Fruit fly (Drosophila melanogaster) whole organism, embryonic: ENCODE measurements around the gene CG10801.

Experiments used
- Ada2b ChIP-seq: fragments of 200-800 bp; sonication (Bioruptor generic); IDR thresholded peaks from 2 replicates; pipeline ENCODE4 v1.3.6; 2022; ENCODE audit warnings: missing biosample characterization, missing genetic modification characterization
- Atf-2 ChIP-seq: fragments of 200-800 bp; sonication (Bioruptor generic); optimal IDR thresholded peaks from 2 replicates; lab custom pipeline; 2016; ENCODE audit warnings: missing biosample characterization, missing genetic modification characterization
- CG10321 ChIP-seq: fragments of 200-800 bp; sonication (Bioruptor generic); IDR thresholded peaks from 2 replicates; pipeline ENCODE4 v1.3.6; 2022; ENCODE audit warnings: missing biosample characterization, missing genetic modification characterization
- CG17328 ChIP-seq: fragments of 200-800 bp; sonication (Bioruptor generic); IDR thresholded peaks from 2 replicates; pipeline ENCODE4 v1.3.6; 2022; ENCODE audit warnings: missing biosample characterization, missing genetic modification characterization
- CG18476 ChIP-seq: fragments of 200-800 bp; sonication (Bioruptor generic); optimal IDR thresholded peaks from 2 replicates; lab custom pipeline; 2016; ENCODE audit warnings: missing biosample characterization, mild to moderate bottlenecking, missing genetic modification characterization
- CG30403 ChIP-seq: fragments of 200-800 bp; sonication (Bioruptor generic); optimal IDR thresholded peaks from 3 replicates; lab custom pipeline; 2016; ENCODE audit warnings: missing biosample characterization, missing genetic modification characterization
- CG3838 ChIP-seq: fragments of 200-800 bp; sonication (Bioruptor generic); optimal IDR thresholded peaks from 3 replicates; lab custom pipeline; 2016; ENCODE audit warnings: missing biosample characterization, missing genetic modification characterization
- CG3995 ChIP-seq: fragments of 200-800 bp; sonication (Bioruptor generic); optimal IDR thresholded peaks from 3 replicates; lab custom pipeline; 2016; ENCODE audit warnings: missing biosample characterization, missing genetic modification characterization
- CG43689 ChIP-seq: fragments of 200-800 bp; sonication (Bioruptor generic); IDR thresholded peaks from 2 replicates; pipeline ENCODE4 v1.3.6; 2022; ENCODE audit warnings: missing biosample characterization, missing genetic modification characterization
- CG4854 ChIP-seq: fragments of 200-800 bp; sonication (Bioruptor generic); optimal IDR thresholded peaks from 2 replicates; lab custom pipeline; 2016; ENCODE audit warnings: missing biosample characterization, missing genetic modification characterization, inconsistent platforms
- CG6272 ChIP-seq: fragments of 200-800 bp; sonication (Bioruptor generic); IDR thresholded peaks from 2 replicates; pipeline ENCODE4 v1.3.6; 2022; ENCODE audit warnings: missing biosample characterization, missing genetic modification characterization
- CG8089 ChIP-seq: fragments of 200-800 bp; sonication (Bioruptor generic); optimal IDR thresholded peaks from 3 replicates; lab custom pipeline; 2016; ENCODE audit warnings: missing biosample characterization, missing genetic modification characterization
- CkIIα-i1 ChIP-seq: fragments of 200-800 bp; sonication (Bioruptor generic); IDR thresholded peaks from 2 replicates; pipeline ENCODE4 v1.3.6; 2022; ENCODE audit warnings: missing biosample characterization, missing genetic modification characterization
- Drgx ChIP-seq: fragments of 200-800 bp; sonication (Bioruptor generic); IDR thresholded peaks from 2 replicates; pipeline ENCODE4 v1.3.6; 2022; ENCODE audit warnings: missing biosample characterization, missing genetic modification characterization
- ERR ChIP-seq: fragments of 200-800 bp; sonication (Bioruptor generic); optimal IDR thresholded peaks from 2 replicates; lab custom pipeline; 2016; ENCODE audit warnings: missing biosample characterization, missing genetic modification characterization
- GATAe ChIP-seq: fragments of 200-800 bp; sonication (Bioruptor generic); conservative IDR thresholded peaks from 2 replicates; pipeline ENCODE4 v1.3.6; 2022; ENCODE audit warnings: missing biosample characterization, missing genetic modification characterization
- Gsc ChIP-seq: fragments of 200-800 bp; sonication (Bioruptor generic); IDR thresholded peaks from 2 replicates; pipeline ENCODE4 v1.3.6; 2022; ENCODE audit warnings: missing biosample characterization, missing genetic modification characterization
- HLH4C ChIP-seq: fragments of 200-800 bp; sonication (Bioruptor generic); IDR thresholded peaks from 3 replicates; pipeline ENCODE4 v1.3.6; 2022; ENCODE audit warnings: missing biosample characterization, missing genetic modification characterization; ENCODE audit not compliant: partially characterized antibody
- HmgD ChIP-seq: fragments of 200-800 bp; sonication (Bioruptor generic); optimal IDR thresholded peaks from 3 replicates; lab custom pipeline; 2016; ENCODE audit warnings: missing biosample characterization, missing genetic modification characterization
- Hr39 ChIP-seq: fragments of >200 bp; optimal IDR thresholded peaks from 2 replicates; lab custom pipeline; 2017
- Meics ChIP-seq: fragments of 200-800 bp; sonication (Bioruptor generic); optimal IDR thresholded peaks from 2 replicates; lab custom pipeline; 2017; ENCODE audit warnings: missing biosample characterization, mild to moderate bottlenecking, missing genetic modification characterization
- Nf-YC ChIP-seq: fragments of 200-800 bp; optimal IDR thresholded peaks from 3 replicates; lab custom pipeline; 2019; ENCODE audit warnings: missing biosample characterization, mild to moderate bottlenecking, missing genetic modification characterization, moderate library complexity
- Oaz ChIP-seq: fragments of 200-800 bp; sonication (Bioruptor generic); IDR thresholded peaks from 2 replicates; pipeline ENCODE4 v1.3.6; 2022; ENCODE audit warnings: missing biosample characterization, missing genetic modification characterization
- Trl ChIP-seq, 3 experiments: fragments of >200 bp in 2 of 3; fragments of 200-800 bp in 1 of 3; sonication (Bioruptor generic) in 1 of 3; optimal IDR thresholded peaks; 2 replicates in 1 of 3; 3 replicates in 2 of 3; lab custom pipeline; 2016 to 2017; ENCODE audit warnings: missing biosample characterization in 1 of 3, missing genetic modification characterization in 1 of 3
- Xrp1 ChIP-seq: fragments of 200-800 bp; sonication (Bioruptor generic); IDR thresholded peaks from 2 replicates; pipeline ENCODE4 v1.3.6; 2022; ENCODE audit warnings: missing biosample characterization, missing genetic modification characterization
- al ChIP-seq: fragments of 200-800 bp; sonication (Bioruptor generic); IDR thresholded peaks from 2 replicates; pipeline ENCODE4 v1.3.6; 2022; ENCODE audit warnings: missing biosample characterization, missing genetic modification characterization
- amos ChIP-seq: fragments of 200-800 bp; sonication (Bioruptor generic); IDR thresholded peaks from 2 replicates; pipeline ENCODE4 v1.3.6; 2022; ENCODE audit warnings: missing biosample characterization, missing genetic modification characterization; ENCODE audit not compliant: partially characterized antibody
- da ChIP-seq: fragments of 200-800 bp; sonication (Bioruptor generic); optimal IDR thresholded peaks from 2 replicates; lab custom pipeline; 2016; ENCODE audit warnings: missing biosample characterization, missing genetic modification characterization
- dmrt99B ChIP-seq: fragments of 200-800 bp; sonication (Bioruptor generic); optimal IDR thresholded peaks from 2 replicates; lab custom pipeline; 2018; ENCODE audit warnings: missing biosample characterization, mild to moderate bottlenecking, missing genetic modification characterization, moderate library complexity
- emc ChIP-seq: fragments of 200-800 bp; sonication (Bioruptor generic); optimal IDR thresholded peaks from 2 replicates; lab custom pipeline; 2016; ENCODE audit warnings: missing biosample characterization, missing genetic modification characterization
- en ChIP-seq: fragments of 200-800 bp; sonication (Bioruptor generic); optimal IDR thresholded peaks from 2 replicates; lab custom pipeline; 2016; ENCODE audit warnings: missing biosample characterization, missing genetic modification characterization
- ftz-f1 ChIP-seq: fragments of 200-800 bp; sonication (Bioruptor generic); optimal IDR thresholded peaks from 2 replicates; lab custom pipeline; 2016; ENCODE audit warnings: missing biosample characterization, missing genetic modification characterization
- gem ChIP-seq: fragments of 200-800 bp; sonication (Bioruptor generic); optimal IDR thresholded peaks from 2 replicates; lab custom pipeline; 2019; ENCODE audit warnings: missing biosample characterization, mild to moderate bottlenecking, missing genetic modification characterization, moderate library complexity
- gfzf ChIP-seq: fragments of 200-800 bp; sonication (Bioruptor generic); optimal IDR thresholded peaks from 2 replicates; lab custom pipeline; 2016; ENCODE audit warnings: missing biosample characterization, mild to moderate bottlenecking, missing genetic modification characterization, moderate library complexity
- gsb-n ChIP-seq: fragments of 200-800 bp; sonication (Bioruptor generic); optimal IDR thresholded peaks from 3 replicates; lab custom pipeline; 2018; ENCODE audit warnings: missing biosample characterization, mild to moderate bottlenecking, missing genetic modification characterization
- onecut ChIP-seq: fragments of 200-800 bp; sonication (Bioruptor generic); IDR thresholded peaks from 2 replicates; pipeline ENCODE4 v1.3.6; 2022; ENCODE audit warnings: missing biosample characterization, missing genetic modification characterization
- pfk ChIP-seq: fragments of 200-800 bp; sonication (Bioruptor generic); optimal IDR thresholded peaks from 2 replicates; lab custom pipeline; 2018; ENCODE audit warnings: missing biosample characterization, mild to moderate bottlenecking, missing genetic modification characterization, moderate library complexity
- ranshi ChIP-seq: fragments of 200-800 bp; sonication (Bioruptor generic); IDR thresholded peaks from 2 replicates; pipeline ENCODE4 v1.3.6; 2022; ENCODE audit warnings: missing biosample characterization, missing genetic modification characterization
- salm ChIP-seq: fragments of 200-800 bp; sonication (Bioruptor generic); optimal IDR thresholded peaks from 2 replicates; lab custom pipeline; 2018; ENCODE audit warnings: missing biosample characterization, mild to moderate bottlenecking, missing genetic modification characterization
- sens ChIP-seq: fragments of 200-800 bp; sonication (Bioruptor generic); peaks from one replicate; lab custom pipeline; 2016; ENCODE audit warnings: missing biosample characterization, missing genetic modification characterization
- slbo ChIP-seq: fragments of 200-800 bp; sonication (Bioruptor generic); IDR thresholded peaks from 2 replicates; pipeline ENCODE4 v1.3.6; 2022; ENCODE audit warnings: missing biosample characterization, missing genetic modification characterization
- sqz ChIP-seq: fragments of 200-800 bp; sonication (Bioruptor generic); optimal IDR thresholded peaks from 3 replicates; lab custom pipeline; 2018; ENCODE audit warnings: missing biosample characterization, mild to moderate bottlenecking, missing genetic modification characterization
- tll ChIP-seq, 2 experiments: fragments of 200-800 bp in 1 of 2; fragments of >200 bp in 1 of 2; sonication (Bioruptor generic) in 1 of 2; optimal IDR thresholded peaks; 2 replicates each; lab custom pipeline; 2017 to 2019; ENCODE audit warnings: missing biosample characterization in 2 of 2, missing genetic modification characterization in 2 of 2, mild to moderate bottlenecking in 1 of 2, moderate library complexity in 1 of 2
- vvl ChIP-seq: fragments of 200-800 bp; sonication (Bioruptor generic); IDR thresholded peaks from 2 replicates; pipeline ENCODE4 v1.3.6; 2022; ENCODE audit warnings: missing biosample characterization, missing genetic modification characterization
- yki ChIP-seq: fragments of >200 bp; optimal IDR thresholded peaks from 3 replicates; lab custom pipeline; 2018
- z ChIP-seq: fragments of 200-800 bp; sonication (Bioruptor generic); IDR thresholded peaks from 3 replicates; pipeline ENCODE4 v1.3.6; 2022; ENCODE audit warnings: missing biosample characterization, missing genetic modification characterization

Gene CG10801

DNA sequence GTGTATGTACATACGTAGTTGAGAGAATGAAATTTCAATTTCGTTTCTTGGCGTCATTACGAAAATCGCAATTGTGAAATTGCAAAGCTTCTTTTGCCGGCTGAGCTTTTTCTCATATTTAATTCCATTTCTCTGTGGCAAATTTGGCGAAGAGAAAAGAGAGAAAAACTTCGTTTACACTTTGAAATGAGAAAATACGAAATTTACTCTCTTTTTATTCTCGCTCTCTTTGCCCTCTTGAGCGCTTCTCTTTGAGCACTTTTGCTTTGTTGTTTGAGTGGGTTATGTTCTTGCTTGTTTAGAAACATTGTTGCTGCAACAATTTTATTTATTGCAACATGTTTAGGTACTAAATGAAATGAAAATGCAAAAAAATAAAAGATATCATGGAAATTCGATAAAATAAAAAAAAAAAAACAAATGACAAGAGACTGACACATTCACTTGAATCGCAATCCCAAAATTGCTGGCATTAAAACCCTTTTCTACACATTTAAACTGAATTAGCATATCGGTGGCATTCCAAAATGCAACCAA is 9.1 kb upstream of the CG10801 start (continued):
- TF ChIP-seq Trl (optimal IDR thresholded peaks at IDR 0.05; lab: Kevin White, UChicago) (peak; percentile 87 to 96), Trl (GFP tag; optimal IDR thresholded peaks at IDR 0.05; lab: Kevin White, UChicago) (no peak), tll (GFP tag; optimal IDR thresholded peaks at IDR 0.05; lab: Kevin White, UChicago) (no peak), Ada2b (GFP tag; lab: Robert Waterston, UW) (no peak), salm (no peak), en (GFP tag; lab: Kevin White, UChicago) (no peak), sqz (GFP tag; lab: Kevin White, UChicago) (peak; percentile 38), al (GFP tag; lab: Robert Waterston, UW) (no peak)

DNA sequence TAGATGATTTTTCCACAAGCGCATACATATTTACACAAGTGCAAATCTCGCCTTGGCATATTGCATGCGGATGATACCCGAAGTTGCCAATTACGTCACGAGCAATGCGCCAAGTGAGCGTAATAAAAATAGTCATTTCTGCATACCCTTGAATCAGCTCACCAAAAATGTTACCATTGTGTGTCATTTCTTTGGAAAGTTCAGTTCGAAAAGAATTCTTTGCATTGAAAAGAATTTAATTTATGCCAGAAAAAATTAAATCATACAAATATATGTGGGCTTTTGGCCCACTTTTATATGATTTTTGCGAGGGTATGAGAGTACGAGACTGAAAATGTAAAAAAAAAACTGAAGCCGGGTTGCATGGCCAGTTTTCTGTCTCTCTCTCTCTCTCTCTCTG is 8.5 kb upstream of the CG10801 start:
- TF ChIP-seq gsb-n (tag; lab: Kevin White, UChicago) (no peak), sens (GFP tag; lab: Kevin White, UChicago) (peak; percentile 45), Drgx (GFP tag; lab: Robert Waterston, UW) (peak; percentile 52; the same call in 1 of the 2 replicates), Trl (optimal IDR thresholded peaks at IDR 0.05; lab: Kevin White, UChicago) (peak in 1 of 2 experiments; percentile 11), Trl (GFP tag; optimal IDR thresholded peaks at IDR 0.05; lab: Kevin White, UChicago) (no peak)
- TF ChIP-seq, all 482 proteins: peak for 3

DNA sequence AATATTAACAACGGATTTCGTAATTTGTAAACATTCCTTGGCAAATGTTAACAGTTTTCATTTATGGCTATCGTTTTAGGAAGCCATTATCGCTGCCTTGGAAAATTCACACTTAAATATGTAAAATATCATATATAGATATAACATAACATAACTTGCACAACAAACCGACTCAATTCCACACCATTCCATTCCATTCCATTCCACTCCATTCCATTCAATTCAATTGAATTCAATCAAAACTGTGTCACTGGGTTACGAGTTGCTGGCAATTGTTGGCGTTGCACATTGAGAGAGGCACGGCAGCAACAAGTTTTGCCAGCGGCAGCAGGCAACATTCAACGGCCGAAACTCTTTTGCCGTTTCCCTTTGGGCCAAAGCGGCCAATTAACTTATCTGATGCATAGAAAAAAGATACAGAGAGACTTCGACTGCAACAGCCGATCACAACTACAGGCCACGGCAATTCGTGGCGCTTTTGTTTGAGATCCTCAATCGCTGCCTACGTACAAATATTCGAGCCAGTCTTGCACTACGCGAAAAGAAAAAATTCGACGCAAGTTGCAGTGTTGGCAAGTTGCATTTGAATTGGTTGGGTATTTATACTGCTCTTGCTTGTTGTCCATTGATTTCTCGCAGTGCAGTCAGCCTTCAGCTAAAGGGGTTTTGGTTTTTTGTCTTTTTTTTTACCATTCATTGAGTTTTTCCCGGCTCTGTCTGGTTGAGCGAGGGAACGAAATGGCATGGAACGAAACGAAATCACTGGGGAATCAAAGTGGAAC is 7.2 kb upstream of the CG10801 start:
- TF ChIP-seq ERR: no peak
- no peak for TF ChIP-seq Gsc (GFP tag; lab: Robert Waterston, UW)
- no peak for TF ChIP-seq da (GFP tag; lab: Kevin White, UChicago)
- TF ChIP-seq CkIIα-i1 (GFP tag; lab: Robert Waterston, UW): no peak
- peak; percentile 42; the same call in 1 of the 2 replicates for TF ChIP-seq CG17328 (GFP tag; lab: Robert Waterston, UW)
- TF ChIP-seq slbo (GFP tag; lab: Robert Waterston, UW): no peak
- no peak for TF ChIP-seq CG4854
- no peak for TF ChIP-seq CG30403 (GFP tag; lab: Kevin White, UChicago)
- no peak for TF ChIP-seq CG3995 (GFP tag; lab: Kevin White, UChicago)
- TF ChIP-seq vvl (GFP tag; lab: Robert Waterston, UW): 0 out of 2 replicates have a peak, but pooled peaks have one; percentile 16
- no peak for TF ChIP-seq gem (tag; lab: Kevin White, UChicago)
- TF ChIP-seq emc (GFP tag; lab: Kevin White, UChicago): no peak
- TF ChIP-seq Hr39 (lab: Kevin White, UChicago): no peak
- TF ChIP-seq Nf-YC (tag; lab: Kevin White, UChicago): no peak
- TF ChIP-seq Atf-2 (GFP tag; lab: Kevin White, UChicago): no peak
- 0 out of 2 replicates have a peak, but pooled peaks have one; percentile 5 for TF ChIP-seq CG43689 (GFP tag; lab: Robert Waterston, UW)
- TF ChIP-seq onecut (GFP tag; lab: Robert Waterston, UW): no peak
- TF ChIP-seq gfzf (GFP tag; lab: Kevin White, UChicago): no peak
- no peak for TF ChIP-seq amos (GFP tag; lab: Robert Waterston, UW)
- 0 out of 3 replicates have a peak, but pooled peaks have one; percentile 19 for TF ChIP-seq z (GFP tag; lab: Robert Waterston, UW)
- TF ChIP-seq CG10321 (GFP tag; lab: Robert Waterston, UW): no peak
- TF ChIP-seq CG18476 (GFP tag; lab: Kevin White, UChicago): no peak
- peak; percentile 6; the same call in 1 of the 2 replicates for TF ChIP-seq Xrp1 (GFP tag; lab: Robert Waterston, UW)
- TF ChIP-seq ftz-f1: no peak
- TF ChIP-seq CG6272 (GFP tag; lab: Robert Waterston, UW): no peak
- TF ChIP-seq CG3838 (GFP tag; lab: Kevin White, UChicago): no peak
- no peak for TF ChIP-seq Oaz (GFP tag; lab: Robert Waterston, UW)
- peak; percentile 28 for TF ChIP-seq dmrt99B (tag; lab: Kevin White, UChicago)
- TF ChIP-seq pfk: peak; percentile 58
- TF ChIP-seq HmgD: no peak
- TF ChIP-seq HLH4C (GFP tag; lab: Robert Waterston, UW): no peak
- no peak for TF ChIP-seq yki (lab: Kevin White, UChicago)
- no peak for TF ChIP-seq ranshi (GFP tag; lab: Robert Waterston, UW)
- TF ChIP-seq Meics (GFP tag; lab: Kevin White, UChicago): no peak
- no peak for TF ChIP-seq GATAe (GFP tag; lab: Robert Waterston, UW)
- no peak for TF ChIP-seq CG8089 (GFP tag; lab: Kevin White, UChicago)
